Worm (Caenorhabditis elegans): ENCODE data around the gene F55G1.1.
A peak's percentile ranks its signal among the peaks of the same experiment; 100 is the strongest.

F55G1.1 gene

DNA sequence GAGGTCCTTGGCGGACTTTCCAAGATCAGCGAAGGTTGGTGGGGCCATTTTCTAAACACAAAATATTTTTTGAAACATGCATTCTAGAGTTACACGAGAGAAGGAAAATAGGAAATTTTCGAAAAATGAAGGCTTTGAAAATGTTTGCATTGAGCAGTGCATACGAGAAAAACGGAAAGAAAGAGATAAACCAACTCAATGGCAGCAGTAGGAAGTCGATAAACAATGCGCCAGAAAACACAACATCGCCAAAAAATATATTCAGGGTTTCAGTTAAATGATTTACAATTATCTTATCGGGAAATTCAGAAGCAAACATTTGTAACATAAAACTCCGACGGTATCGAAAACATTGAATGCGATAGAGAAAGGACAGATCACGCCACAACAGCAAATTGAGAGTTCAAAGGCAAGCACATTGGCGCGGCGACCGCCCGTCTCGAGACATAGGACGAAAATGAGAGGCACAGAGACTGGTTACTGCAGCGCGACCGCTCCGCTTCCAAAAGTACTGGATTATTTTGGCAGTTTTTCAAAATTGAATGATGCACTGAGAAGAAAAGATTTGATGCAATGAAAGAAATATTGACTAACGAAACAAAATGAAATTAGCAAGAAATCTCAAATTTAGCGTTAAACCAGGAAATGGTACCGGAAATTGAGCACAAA lies 16.4 kb downstream of the F55G1.1 start, which contains the start of the genes vdac-1 and R05G6.5 (continued):
- no peak for TF ChIP-seq nhr-76 (tag; optimal IDR thresholded peaks at IDR 0.05)
- peak; percentile 83 for TF ChIP-seq aha-1 (tag)
- TF ChIP-seq lin-15B (tag; optimal IDR thresholded peaks at IDR 0.05): no peak
- peak; percentile 92 for TF ChIP-seq hlh-30 (tag; optimal IDR thresholded peaks at IDR 0.05; ENCODE audit: insufficient read depth)
- TF ChIP-seq F37D6.2 (tag; optimal IDR thresholded peaks at IDR 0.05): peak; percentile 13
- no peak for TF ChIP-seq tag-97 (GFP tag; IDR thresholded peaks at IDR 0.05)
- no peak for TF ChIP-seq zag-1 (tag; optimal IDR thresholded peaks at IDR 0.05)
- TF ChIP-seq madf-5 (GFP tag; IDR thresholded peaks at IDR 0.05): 0 out of 4 replicates have a peak, but pooled peaks of 1 of the 2 experiments have one; percentile 51
- TF ChIP-seq mep-1 (tag; optimal IDR thresholded peaks at IDR 0.05): peak; percentile 91
- 0 out of 2 replicates have a peak, but pooled peaks have one; percentile 21 for TF ChIP-seq F44E2.7 (GFP tag; IDR thresholded peaks at IDR 0.05)
- TF ChIP-seq lim-7 (GFP tag; IDR thresholded peaks at IDR 0.05): peak; percentile 13; the same call in 1 of the 2 replicates
- 0 out of 2 replicates have a peak, but pooled peaks have one; percentile 45 for TF ChIP-seq saeg-2 (GFP tag; IDR thresholded peaks at IDR 0.05)
- peak; percentile 88 for TF ChIP-seq T20F7.1 (GFP tag; optimal IDR thresholded peaks at IDR 0.05)
- peak; percentile 63; the same call in 1 of the 2 replicates for TF ChIP-seq ctbp-1 (GFP tag; IDR thresholded peaks at IDR 0.05)
- no peak for TF ChIP-seq snpc-1.2 (GFP tag; IDR thresholded peaks at IDR 0.05)
- TF ChIP-seq ceh-32 (tag; optimal IDR thresholded peaks at IDR 0.05; ENCODE audit: poor library complexity): no peak
- TF ChIP-seq nhr-111 (GFP tag; optimal IDR thresholded peaks at IDR 0.05): no peak
- TF ChIP-seq lin-38 (GFP tag; IDR thresholded peaks at IDR 0.05): peak; percentile 67
- no peak for TF ChIP-seq ceh-82 (tag; optimal IDR thresholded peaks at IDR 0.05)
- no peak for TF ChIP-seq zip-11 (GFP tag; IDR thresholded peaks at IDR 0.05)
- no peak for TF ChIP-seq daf-19 (GFP tag; conservative IDR thresholded peaks at IDR 0.05)
- TF ChIP-seq ceh-20 (GFP tag; IDR thresholded peaks at IDR 0.05): peak; percentile 84
- TF ChIP-seq php-3 (GFP tag; IDR thresholded peaks at IDR 0.05): peak; percentile 74; the same call in 1 of the 2 replicates
- TF ChIP-seq zip-2 (tag; optimal IDR thresholded peaks at IDR 0.05): peak; percentile 10
- peak; percentile 59 for TF ChIP-seq T26A8.4 (GFP tag; IDR thresholded peaks at IDR 0.05)
- TF ChIP-seq dmd-8 (GFP tag; IDR thresholded peaks at IDR 0.05): peak; percentile 73; the same call in 1 of the 2 replicates
- TF ChIP-seq lir-3 (tag; optimal IDR thresholded peaks at IDR 0.05): no peak
- peak; percentile 57 for TF ChIP-seq vab-7 (GFP tag; IDR thresholded peaks at IDR 0.05)
- peak; percentile 83 for TF ChIP-seq pqm-1 (tag; optimal IDR thresholded peaks at IDR 0.05)
- no peak for TF ChIP-seq sdz-12 (GFP tag; optimal IDR thresholded peaks at IDR 0.05)
- TF ChIP-seq lin-39 (tag; optimal IDR thresholded peaks at IDR 0.05): no peak
- TF ChIP-seq zfp-3 (GFP tag; conservative IDR thresholded peaks at IDR 0.05): peak; percentile 69
- no peak for TF ChIP-seq set-16 (GFP tag; IDR thresholded peaks at IDR 0.05)
- no peak for TF ChIP-seq unc-62 (GFP tag; optimal IDR thresholded peaks at IDR 0.05 in 1 of 2)
- no peak for TF ChIP-seq unc-62 (tag; optimal IDR thresholded peaks at IDR 0.05)
- TF ChIP-seq nhr-77 (tag; optimal IDR thresholded peaks at IDR 0.05): peak; percentile 90
- TF ChIP-seq unc-130 (GFP tag; optimal IDR thresholded peaks at IDR 0.05): no peak
- TF ChIP-seq nhr-237 (tag; optimal IDR thresholded peaks at IDR 0.05): no peak
- TF ChIP-seq unc-39 (tag; optimal IDR thresholded peaks at IDR 0.05): no peak
- TF ChIP-seq lin-29 (GFP tag; IDR thresholded peaks at IDR 0.05): 0 out of 2 replicates have a peak, but pooled peaks have one; percentile 22
- TF ChIP-seq skn-1 (tag; optimal IDR thresholded peaks at IDR 0.05): no peak
- TF ChIP-seq ztf-7 (tag; optimal IDR thresholded peaks at IDR 0.05): peak; percentile 22
- TF ChIP-seq daf-16 (GFP tag; optimal IDR thresholded peaks at IDR 0.05): peak in 1 of 2 experiments; percentile 2
- TF ChIP-seq daf-16 (tag; optimal IDR thresholded peaks at IDR 0.05): peak; percentile 73
- TF ChIP-seq Y75B8A.6 (GFP tag; IDR thresholded peaks at IDR 0.05): 0 out of 2 replicates have a peak, but pooled peaks have one; percentile 18
- TF ChIP-seq dmd-6 (GFP tag; IDR thresholded peaks at IDR 0.05): peak; percentile 88
- peak; percentile 65; the same call in 1 of the 2 replicates for TF ChIP-seq lin-1 (GFP tag; IDR thresholded peaks at IDR 0.05)
- 0 out of 2 replicates have a peak, but pooled peaks have one; percentile 49 for TF ChIP-seq tra-1 (GFP tag; IDR thresholded peaks at IDR 0.05)
- peak; percentile 71 for TF ChIP-seq hmg-1.1 (GFP tag; IDR thresholded peaks at IDR 0.05)
- no peak for TF ChIP-seq Y105C5A.15 (GFP tag; IDR thresholded peaks at IDR 0.05)
- no peak for TF ChIP-seq F10B5.3 (tag; optimal IDR thresholded peaks at IDR 0.05)

Data from whole organism, L4 larva.